Worm (Caenorhabditis elegans) whole organism, midembryonic: ENCODE data around the gene C45B2.3.

Experiments
- T22C8.4 ChIP-seq: fragments of 200-800 bp; sonication (Bioruptor generic); IDR thresholded peaks from 2 replicates; pipeline ENCODE4 v1.3.6; 2022; ENCODE audit warnings: missing genetic modification characterization, missing compliant biosample characterization
- cog-1 ChIP-seq: sonication (generic microtip); optimal IDR thresholded peaks from 2 replicates; lab custom pipeline; 2016; ENCODE audit warnings: missing genetic modification characterization, missing compliant biosample characterization
- flt-1 ChIP-seq: fragments of 200-800 bp; sonication (Bioruptor generic); IDR thresholded peaks from 2 replicates; pipeline ENCODE4 v1.3.6; 2022; ENCODE audit warnings: missing genetic modification characterization, missing compliant biosample characterization
- klf-2 ChIP-seq: fragments of 200-800 bp; sonication (Bioruptor generic); conservative IDR thresholded peaks from 2 replicates; pipeline ENCODE4 v1.3.6; 2022; ENCODE audit warnings: missing genetic modification reagents, missing genetic modification characterization, missing compliant biosample characterization
- med-1 ChIP-seq: sonication (generic microtip); optimal IDR thresholded peaks from 2 replicates; lab custom pipeline; 2017; ENCODE audit warnings: missing genetic modification characterization, mild to moderate bottlenecking, missing compliant biosample characterization, antibody characterized with exemption, missing genetic modification reagents; ENCODE audit not compliant: insufficient read depth
- ref-1 ChIP-seq: fragments of 200-800 bp; sonication (Bioruptor generic); conservative IDR thresholded peaks from 2 replicates; pipeline ENCODE4 v1.3.6; 2022; ENCODE audit warnings: missing genetic modification reagents, missing genetic modification characterization, missing compliant biosample characterization
- tab-1 ChIP-seq: fragments of 200-800 bp; sonication (Bioruptor generic); IDR thresholded peaks from 2 replicates; pipeline ENCODE4 v1.3.6; 2022; ENCODE audit warnings: missing genetic modification characterization, missing compliant biosample characterization
- ztf-23 ChIP-seq: fragments of 200-800 bp; sonication (Bioruptor generic); IDR thresholded peaks from 2 replicates; pipeline ENCODE4 v1.3.6; 2022; ENCODE audit warnings: missing genetic modification reagents, missing genetic modification characterization, missing compliant biosample characterization
- ztf-29 ChIP-seq: fragments of 200-800 bp; sonication (Bioruptor generic); IDR thresholded peaks from 2 replicates; pipeline ENCODE4 v1.3.6; 2022; ENCODE audit warnings: missing genetic modification reagents, missing genetic modification characterization, missing compliant biosample characterization

DNA sequence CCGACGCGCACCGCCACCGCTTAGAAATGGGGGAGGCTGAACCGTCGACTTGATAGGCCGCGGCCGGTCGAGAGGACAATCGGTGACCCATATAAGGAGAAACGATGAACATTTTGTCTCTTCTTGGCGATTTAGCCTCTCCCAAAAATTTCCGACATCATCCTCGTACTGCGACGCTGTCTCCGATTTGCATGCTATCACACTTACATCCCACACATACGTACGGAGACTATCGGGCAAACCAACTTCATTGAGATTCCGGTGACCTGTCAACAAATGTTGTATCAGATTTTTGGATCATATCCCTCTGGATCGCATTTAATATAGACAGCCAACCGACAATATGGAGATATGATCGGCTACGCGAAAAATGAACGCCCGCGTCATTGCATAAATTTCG is 16.1 kb upstream of the C45B2.3 start:
- no peak for TF ChIP-seq ztf-23 (GFP tag; lab: Robert Waterston, UW)
- TF ChIP-seq tab-1 (GFP tag; lab: Robert Waterston, UW): no peak
- TF ChIP-seq med-1 (GFP tag; lab: Kevin White, UChicago): no peak
- TF ChIP-seq T22C8.4 (GFP tag; lab: Robert Waterston, UW): no peak
- no peak for TF ChIP-seq flt-1 (GFP tag; lab: Robert Waterston, UW)
- TF ChIP-seq ref-1 (GFP tag; lab: Robert Waterston, UW): no peak
- TF ChIP-seq cog-1 (tag; lab: Kevin White, UChicago): peak; percentile 18
- TF ChIP-seq ztf-29 (GFP tag; lab: Robert Waterston, UW): no peak
- no peak for TF ChIP-seq klf-2 (GFP tag; lab: Robert Waterston, UW)
